Worm (Caenorhabditis elegans) whole organism, young adult: ENCODE data around the gene idpp-6.

Experiments used
- T26A5.8 ChIP-seq: sonication (generic microtip); optimal IDR thresholded peaks from 2 replicates; lab custom pipeline; 2016; ENCODE audit warnings: missing genetic modification characterization, missing compliant biosample characterization
- Y79H2A.3 ChIP-seq: fragments of 200-800 bp; sonication (Bioruptor generic); conservative IDR thresholded peaks from 2 replicates; pipeline ENCODE4 v1.3.6; 2022; ENCODE audit warnings: missing genetic modification reagents, missing genetic modification characterization, missing compliant biosample characterization
- ama-1 ChIP-seq, 3 experiments: fragments of 150-350 bp in 1 of 3; sonication (generic microtip) in 2 of 3; optimal IDR thresholded peaks; 2 replicates each; lab custom pipeline; 2014 to 2018; ENCODE audit warnings: missing biosample characterization in 2 of 3, missing genetic modification characterization in 2 of 3, missing genetic modification reagents in 2 of 3
- dox-1 ChIP-seq: fragments of 200-800 bp; sonication (Bioruptor generic); IDR thresholded peaks from 2 replicates; pipeline ENCODE4 v1.3.6; 2022; ENCODE audit warnings: missing genetic modification reagents, missing genetic modification characterization, missing compliant biosample characterization
- hlh-12 ChIP-seq: sonication (generic microtip); optimal IDR thresholded peaks from 2 replicates; lab custom pipeline; 2016; ENCODE audit warnings: missing genetic modification characterization, missing compliant biosample characterization
- lin-40 ChIP-seq: sonication (generic microtip); optimal IDR thresholded peaks from 2 replicates; lab custom pipeline; 2016; ENCODE audit warnings: missing genetic modification characterization, mild to moderate bottlenecking, missing compliant biosample characterization, missing genotype, missing genetic modification reagents
- madf-6 ChIP-seq: fragments of 200-800 bp; sonication (Bioruptor generic); IDR thresholded peaks from 2 replicates; pipeline ENCODE4 v1.3.6; 2022; ENCODE audit warnings: missing genetic modification reagents, missing genetic modification characterization, missing compliant biosample characterization
- nhr-179 ChIP-seq: sonication (generic microtip); optimal IDR thresholded peaks from 2 replicates; lab custom pipeline; 2016; ENCODE audit warnings: mild to moderate bottlenecking, missing genetic modification characterization, missing compliant biosample characterization
- unc-130 ChIP-seq: sonication (generic microtip); optimal IDR thresholded peaks from 2 replicates; lab custom pipeline; 2016; ENCODE audit warnings: missing genetic modification reagents, missing genetic modification characterization, missing compliant biosample characterization
- unc-62 ChIP-seq: fragments of 150-350 bp; optimal IDR thresholded peaks from 2 replicates; lab custom pipeline; 2014; ENCODE audit warnings: missing biosample characterization, missing genetic modification reagents, missing genetic modification characterization

ce11 chrX:6739034-6740008 is 43.6 kb upstream of the idpp-6 start:
- TF ChIP-seq madf-6 (GFP tag; lab: Robert Waterston, UW) (no peak), nhr-179 (tag; lab: Kevin White, UChicago) (no peak), T26A5.8 (tag; lab: Kevin White, UChicago) (no peak), unc-130 (no peak), Y79H2A.3 (GFP tag; lab: Robert Waterston, UW) (no peak), dox-1 (GFP tag; lab: Robert Waterston, UW) (0 out of 2 replicates have a peak, but pooled peaks have one; percentile 10), lin-40 (peak; percentile 22), unc-62 (no peak), ama-1 (optimal IDR thresholded peaks at IDR 0.05; lab: Kevin White, UChicago) (no peak), ama-1 (GFP tag; optimal IDR thresholded peaks at IDR 0.05; lab: Kevin White, UChicago) (no peak), hlh-12 (tag; lab: Kevin White, UChicago) (no peak)
